Fruit fly (Drosophila melanogaster): ENCODE data around the gene CG14851.

CG14851 gene

dm6 chr3R:14608892-14609692, 47.0 kb downstream of the CG14851 start, which contains the start of gene CG14853:
Gene CG14853 (plus strand): TSS chr3R:14609642.
- TF ChIP-seq noc (tag; optimal IDR thresholded peaks at IDR 0.05), result no peak
